Worm (Caenorhabditis elegans): ENCODE measurements around the gene sri-32.
"Not testable (repeated sequence)": the region's sequence is repeated elsewhere in the genome, so short reads cannot be mapped to it uniquely, and the experiment has no call there.

The sri-32 gene

DNA sequence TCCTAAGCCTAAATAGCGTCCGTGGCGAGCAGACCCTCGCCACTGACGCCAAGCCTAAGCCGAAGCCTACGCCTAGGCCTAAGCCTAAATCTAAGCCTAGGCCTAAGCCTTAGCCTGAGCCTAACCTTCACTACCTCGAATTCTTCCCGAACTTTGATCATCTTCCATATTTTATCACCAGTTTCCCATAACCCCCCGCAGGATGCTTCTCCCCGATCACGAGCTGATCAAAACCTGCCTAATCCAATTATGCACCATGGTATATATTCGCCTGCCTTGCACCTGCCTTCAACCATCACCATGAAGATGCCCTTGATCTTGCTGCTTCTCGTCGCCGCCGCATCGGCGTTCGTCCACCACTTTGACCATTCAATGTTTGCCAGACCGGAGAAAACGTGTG, 27.5 kb downstream of the sri-32 start, which contains the start of gene ins-31:
ins-31 (plus strand) TSS at position 301 of the 400 bp plus-strand sequence.
- TF ChIP-seq Y67H2A.10 (GFP tag; conservative IDR thresholded peaks at IDR 0.05); madf-10 (tag; optimal IDR thresholded peaks at IDR 0.05); C06A6.2 (GFP tag; conservative IDR thresholded peaks at IDR 0.05): not testable (repeated sequence)

DNA sequence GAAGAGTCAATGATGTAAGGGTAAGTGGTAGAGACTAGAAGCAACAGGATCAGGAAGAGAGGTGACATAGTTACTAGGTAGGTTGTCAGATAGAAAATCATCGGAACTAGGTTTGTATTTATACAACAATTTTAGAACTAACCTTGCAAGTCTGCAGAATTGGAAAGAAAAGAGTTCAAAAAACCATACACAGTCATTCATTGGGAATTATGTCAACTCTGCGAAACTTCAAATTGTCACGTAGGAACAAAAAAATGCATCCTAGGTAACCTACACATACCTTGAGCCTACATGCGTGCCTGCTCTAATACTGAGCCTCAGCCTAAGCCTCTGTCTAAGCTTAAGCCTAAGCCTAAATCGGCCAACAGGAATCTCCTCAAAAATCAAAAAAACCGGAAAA, 27.9 kb downstream of the sri-32 start, which contains the start of gene ins-19:
ins-19 (minus strand) TSS at position 101 of the 400 bp plus-strand sequence.
- TF ChIP-seq C06A6.2 (GFP tag; conservative IDR thresholded peaks at IDR 0.05) (no peak), athp-1 (tag; optimal IDR thresholded peaks at IDR 0.05) (no peak), F39B2.1 (GFP tag; IDR thresholded peaks at IDR 0.05) (no peak)

DNA sequence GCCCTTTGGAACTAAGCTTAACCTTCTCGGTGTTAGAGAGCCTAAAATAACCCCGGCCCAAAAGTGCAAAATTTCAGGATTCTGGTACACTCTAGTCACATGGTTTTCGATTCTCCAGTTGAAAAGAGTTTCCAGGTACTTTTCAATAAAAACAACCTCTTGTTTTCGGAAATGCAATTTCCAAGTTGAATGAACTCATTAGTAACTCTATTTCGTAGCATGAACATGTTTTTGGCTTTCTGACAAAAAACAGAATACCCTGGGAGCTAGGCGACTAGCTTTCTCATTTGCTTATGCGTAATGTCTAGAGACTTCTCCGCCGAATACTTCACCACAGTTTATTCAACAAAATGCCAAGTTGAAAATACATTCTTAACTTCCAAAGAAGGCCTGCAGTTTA, 31.1 kb downstream of the sri-32 start, which contains the start of gene srh-71:
srh-71 (plus strand) TSS at position 301 of the 400 bp plus-strand sequence.
- TF ChIP-seq ama-1 (optimal IDR thresholded peaks at IDR 0.05) (no peak), ama-1 (GFP tag; optimal IDR thresholded peaks at IDR 0.05) (no peak), Y53F4B.3 (GFP tag; IDR thresholded peaks at IDR 0.05) (no peak), athp-1 (tag; optimal IDR thresholded peaks at IDR 0.05) (no peak), C17E4.6 (GFP tag; IDR thresholded peaks at IDR 0.05) (no peak), dox-1 (GFP tag; IDR thresholded peaks at IDR 0.05) (no peak), ceh-100 (GFP tag; IDR thresholded peaks at IDR 0.05) (no peak), lin-54 (GFP tag; optimal IDR thresholded peaks at IDR 0.05) (no peak), sptf-2 (GFP tag; optimal IDR thresholded peaks at IDR 0.05) (no peak), madf-3 (GFP tag; IDR thresholded peaks at IDR 0.05) (no peak), ceh-58 (GFP tag; IDR thresholded peaks at IDR 0.05) (no peak), nfyb-1 (GFP tag; IDR thresholded peaks at IDR 0.05) (no peak), ccch-3 (GFP tag; optimal IDR thresholded peaks at IDR 0.05) (no peak), chd-7 (tag; optimal IDR thresholded peaks at IDR 0.05) (no peak)

DNA sequence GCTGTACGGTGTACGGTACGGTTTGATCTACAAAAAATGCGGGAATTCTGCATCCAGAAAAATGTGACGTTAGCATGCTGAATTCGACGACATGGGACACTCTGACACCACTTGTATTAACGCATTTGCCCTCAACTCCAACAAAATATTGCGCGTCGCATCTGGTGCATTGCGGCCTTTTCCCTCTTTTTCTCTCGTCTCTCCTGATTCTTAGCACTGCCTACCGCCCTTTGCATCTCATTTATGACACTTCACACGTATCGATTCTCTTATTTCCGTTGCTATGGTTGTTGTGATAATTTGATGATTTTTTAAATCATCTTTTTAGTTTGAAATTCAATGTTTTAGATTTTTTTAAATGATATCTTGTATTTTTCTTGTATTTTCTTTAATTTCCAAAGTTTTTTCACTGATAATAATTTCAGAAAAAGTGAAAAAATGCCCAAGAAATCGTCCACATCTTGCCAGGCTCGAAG, 35.3 kb downstream of the sri-32 start, which contains the start of gene T10D4.6:
T10D4.6 (plus strand) TSS at position 426 of the 476 bp plus-strand sequence.
- TF ChIP-seq cebp-2 (GFP tag; IDR thresholded peaks at IDR 0.05) (no peak), F55B11.4 (tag; optimal IDR thresholded peaks at IDR 0.05; ENCODE audit: borderline replicate concordance, insufficient read depth) (no peak), C17E4.6 (GFP tag; IDR thresholded peaks at IDR 0.05) (no peak), rcor-1 (GFP tag; IDR thresholded peaks at IDR 0.05) (no peak), attf-5 (GFP tag; optimal IDR thresholded peaks at IDR 0.05) (peak; percentile 83), hmg-1.2 (GFP tag; IDR thresholded peaks at IDR 0.05) (peak; percentile 84; the same call in 1 of the 2 replicates), snpc-1.3 (tag; optimal IDR thresholded peaks at IDR 0.05; ENCODE audit: insufficient read depth) (no peak), F22D6.2 (tag; optimal IDR thresholded peaks at IDR 0.05) (no peak), athp-1 (tag; optimal IDR thresholded peaks at IDR 0.05) (no peak), F33H1.4 (GFP tag; IDR thresholded peaks at IDR 0.05) (no peak), madf-10 (tag; optimal IDR thresholded peaks at IDR 0.05) (no peak), sptf-2 (GFP tag; optimal IDR thresholded peaks at IDR 0.05) (no peak), ztf-26 (tag; optimal IDR thresholded peaks at IDR 0.05) (no peak), dpff-1 (tag; optimal IDR thresholded peaks at IDR 0.05) (no peak), fkh-3 (tag; optimal IDR thresholded peaks at IDR 0.05) (no peak), Y95B8A.8 (GFP tag; IDR thresholded peaks at IDR 0.05) (no peak)

DNA sequence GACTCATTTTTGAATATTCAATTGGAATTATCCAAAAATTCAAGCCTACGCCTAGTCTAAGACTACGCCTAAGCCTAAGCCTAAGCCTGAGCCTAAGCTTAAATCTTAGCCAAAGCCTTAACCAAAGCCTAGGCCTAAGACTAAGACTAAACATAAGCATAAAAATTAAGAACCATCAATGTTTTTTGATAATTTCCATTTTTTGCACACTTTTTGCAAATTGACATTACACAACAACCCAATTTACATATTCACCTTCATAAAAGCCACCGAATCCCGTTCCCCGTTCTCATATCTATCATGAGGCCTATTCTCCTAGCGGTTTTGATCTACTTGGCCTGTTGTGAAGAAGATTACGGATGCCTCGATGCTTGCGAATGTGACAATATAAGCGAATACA, 36.8 kb downstream of the sri-32 start, which contains the start of gene T10D4.7:
T10D4.7 (plus strand) TSS at position 301 of the 400 bp plus-strand sequence.
- TF ChIP-seq ceh-91 (GFP tag; IDR thresholded peaks at IDR 0.05) (no peak), F10E7.11 (tag; optimal IDR thresholded peaks at IDR 0.05) (no peak), madf-6 (GFP tag; IDR thresholded peaks at IDR 0.05) (no peak), zfh-2 (GFP tag; conservative IDR thresholded peaks at IDR 0.05) (no peak), attf-5 (GFP tag; optimal IDR thresholded peaks at IDR 0.05) (no peak), Y53F4B.3 (GFP tag; IDR thresholded peaks at IDR 0.05) (no peak)

Measured in whole organism, young adult.